Fruit fly (Drosophila melanogaster): Measurements from ENCODE around the gene CG1578.

Gene CG1578

DNA sequence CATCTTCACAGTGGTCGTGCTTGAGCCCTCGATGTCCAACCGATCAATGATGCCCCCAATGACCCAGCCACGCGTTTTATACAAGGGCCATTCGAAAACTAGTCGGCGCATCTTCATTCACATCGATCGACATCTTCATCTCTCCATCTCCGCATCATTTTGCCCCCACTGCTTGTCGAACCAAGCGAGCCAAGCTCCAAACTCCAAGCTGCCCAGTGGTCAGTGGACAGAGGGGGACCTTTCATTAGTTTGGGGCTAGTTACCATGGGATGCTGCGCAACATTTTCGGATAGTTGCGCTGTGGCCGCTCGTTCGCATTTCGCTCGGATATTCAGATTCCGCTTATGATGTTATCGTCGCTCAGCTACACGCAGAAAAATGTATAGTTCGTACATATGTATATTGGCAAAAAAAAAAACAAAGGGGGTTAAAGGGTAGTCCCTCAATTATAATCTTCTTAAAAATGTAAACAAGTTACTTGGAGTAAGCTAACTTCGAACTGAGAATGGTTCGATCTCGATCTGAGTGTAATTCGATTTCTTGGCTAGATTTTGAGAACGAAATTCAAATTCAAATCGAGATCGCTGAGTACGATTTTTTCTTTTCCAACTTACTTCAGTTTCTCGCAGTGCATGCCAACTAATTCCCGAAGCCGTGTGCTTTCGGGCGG, 29.8 kb upstream of the CG1578 start, which contains the start of gene CG15740 (continued):
- TF ChIP-seq cas (GFP tag; IDR thresholded peaks at IDR 0.05) (no peak), Sin3A (optimal IDR thresholded peaks at IDR 0.05) (no peak), Lpt (GFP tag; optimal IDR thresholded peaks at IDR 0.05) (no peak), CG12744 (GFP tag; optimal IDR thresholded peaks at IDR 0.05) (no peak), trem (tag; optimal IDR thresholded peaks at IDR 0.05) (no peak), CG11398 (GFP tag; optimal IDR thresholded peaks at IDR 0.05) (no peak), Opbp (GFP tag; IDR thresholded peaks at IDR 0.05; ENCODE audit: partially characterized antibody) (no peak), Awh (GFP tag; IDR thresholded peaks at IDR 0.05) (no peak), Max (GFP tag; optimal IDR thresholded peaks at IDR 0.05) (no peak), Gsc (GFP tag; IDR thresholded peaks at IDR 0.05) (no peak), croc (GFP tag; conservative IDR thresholded peaks at IDR 0.05) (no peak), CG6689 (GFP tag; IDR thresholded peaks at IDR 0.05) (peak; percentile 66), wek (GFP tag; optimal IDR thresholded peaks at IDR 0.05) (no peak), CG9727 (GFP tag; optimal IDR thresholded peaks at IDR 0.05) (peak; percentile 16), CG17328 (GFP tag; IDR thresholded peaks at IDR 0.05) (peak; percentile 47; the same call in 1 of the 2 replicates), Pdp1 (GFP tag; optimal IDR thresholded peaks at IDR 0.05) (peak in 1 of 2 experiments; percentile 33), CG2678 (tag; optimal IDR thresholded peaks at IDR 0.05) (peak; percentile 49), NC2α (GFP tag; optimal IDR thresholded peaks at IDR 0.05) (no peak), lmd (GFP tag; IDR thresholded peaks at IDR 0.05) (peak; percentile 72), BtbVII (GFP tag; optimal IDR thresholded peaks at IDR 0.05) (no peak), CG10321 (GFP tag; IDR thresholded peaks at IDR 0.05) (no peak), cg (GFP tag; optimal IDR thresholded peaks at IDR 0.05) (no peak), CG7745 (tag; optimal IDR thresholded peaks at IDR 0.05) (no peak), CG15269 (tag; optimal IDR thresholded peaks at IDR 0.05) (peak; percentile 56), CG4424 (GFP tag; optimal IDR thresholded peaks at IDR 0.05) (peak; percentile 42), hth (optimal IDR thresholded peaks at IDR 0.05) (no peak), CG7987 (GFP tag; optimal IDR thresholded peaks at IDR 0.05) (no peak), prd (optimal IDR thresholded peaks at IDR 0.05) (no peak), prd (GFP tag; IDR thresholded peaks at IDR 0.05) (peak; percentile 69; the same call in 2 of the 3 replicates), CG12942 (GFP tag; optimal IDR thresholded peaks at IDR 0.05) (no peak), knrl (GFP tag; IDR thresholded peaks at IDR 0.05; ENCODE audit: partially characterized antibody) (no peak), CG7786 (GFP tag; optimal IDR thresholded peaks at IDR 0.05) (no peak), tgo (GFP tag; IDR thresholded peaks at IDR 0.05) (peak; percentile 45; the same call in 2 of the 3 replicates), bcd (GFP tag; optimal IDR thresholded peaks at IDR 0.05) (peak; percentile 41), CG31388 (GFP tag; optimal IDR thresholded peaks at IDR 0.05) (no peak), tll (GFP tag; optimal IDR thresholded peaks at IDR 0.05) (no peak), CG14860 (GFP tag; IDR thresholded peaks at IDR 0.05; ENCODE audit: partially characterized antibody) (no peak), dysf (GFP tag; IDR thresholded peaks at IDR 0.05) (peak; percentile 77), CG9876 (GFP tag; optimal IDR thresholded peaks at IDR 0.05) (no peak), CG4617 (GFP tag; optimal IDR thresholded peaks at IDR 0.05; ENCODE audit: borderline replicate concordance) (no peak), CG17361 (GFP tag; IDR thresholded peaks at IDR 0.05) (peak; percentile 44; the same call in 2 of the 3 replicates), danr (GFP tag; IDR thresholded peaks at IDR 0.05) (peak; percentile 53; the same call in 1 of the 2 replicates), CG18764 (GFP tag; optimal IDR thresholded peaks at IDR 0.05) (no peak), repo (GFP tag; optimal IDR thresholded peaks at IDR 0.05) (no peak), CG10654 (GFP tag; optimal IDR thresholded peaks at IDR 0.05) (no peak), D (optimal IDR thresholded peaks at IDR 0.05) (no peak), D (GFP tag; optimal IDR thresholded peaks at IDR 0.05) (no peak), mam (GFP tag; optimal IDR thresholded peaks at IDR 0.05) (peak; percentile 23), dan (GFP tag; IDR thresholded peaks at IDR 0.05) (no peak), Adf1 (GFP tag; IDR thresholded peaks at IDR 0.05) (no peak), ind (GFP tag; optimal IDR thresholded peaks at IDR 0.05) (peak; percentile 23), h (optimal IDR thresholded peaks at IDR 0.05) (no peak)

All from whole organism, embryonic.